Worm (Caenorhabditis elegans): ENCODE data around the gene F49F1.5.
"Not testable (repeated sequence)": the region's sequence is repeated elsewhere in the genome, so short reads cannot be mapped to it uniquely, and the experiment has no call there.

The F49F1.5 gene

DNA sequence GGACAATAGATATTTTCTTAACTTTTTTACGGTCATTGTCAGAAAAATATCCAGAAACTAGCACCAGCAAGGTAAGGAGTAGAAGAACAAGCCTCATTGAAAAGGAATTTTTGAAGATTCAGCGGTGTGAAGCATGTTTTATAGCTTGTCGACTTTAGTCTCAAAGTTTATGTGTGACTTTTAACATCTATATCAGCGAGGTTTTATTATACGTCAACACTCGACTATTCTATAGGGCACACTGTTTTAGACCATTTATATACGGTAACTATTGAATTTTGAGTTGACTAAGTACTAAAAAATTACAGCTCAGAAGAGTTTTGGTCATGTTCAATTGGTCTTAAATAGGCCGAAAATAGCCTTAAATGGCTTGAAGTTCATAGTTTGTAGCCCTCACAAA lies 21.1 kb upstream of the F49F1.5 start, which contains the start of gene F49F1.11:
Gene F49F1.11 (minus strand): TSS at position 101 of the 400 bp plus-strand sequence.
- no peak for TF ChIP-seq ref-1 (GFP tag; conservative IDR thresholded peaks at IDR 0.05)
- no peak for TF ChIP-seq flt-1 (GFP tag; IDR thresholded peaks at IDR 0.05)
- no peak for TF ChIP-seq tab-1 (GFP tag; IDR thresholded peaks at IDR 0.05)
- TF ChIP-seq cog-1 (tag; optimal IDR thresholded peaks at IDR 0.05): no peak
- TF ChIP-seq T22C8.4 (GFP tag; IDR thresholded peaks at IDR 0.05): no peak
- no peak for TF ChIP-seq ztf-29 (GFP tag; IDR thresholded peaks at IDR 0.05)
- TF ChIP-seq med-1 (GFP tag; optimal IDR thresholded peaks at IDR 0.05; ENCODE audit: insufficient read depth): no peak
- no peak for TF ChIP-seq klf-2 (GFP tag; conservative IDR thresholded peaks at IDR 0.05)
- TF ChIP-seq ztf-23 (GFP tag; IDR thresholded peaks at IDR 0.05): no peak

ce11 chrIV:4140265-4140664 lies 20.1 kb upstream of the F49F1.5 start, which contains the start of gene F49F1.18:
Gene F49F1.18, minus strand, starts transcription at chrIV:4140365.
- TF ChIP-seq tab-1 (GFP tag; IDR thresholded peaks at IDR 0.05) (no peak), T22C8.4 (GFP tag; IDR thresholded peaks at IDR 0.05) (no peak), klf-2 (GFP tag; conservative IDR thresholded peaks at IDR 0.05) (no peak), flt-1 (GFP tag; IDR thresholded peaks at IDR 0.05) (no peak), ztf-23 (GFP tag; IDR thresholded peaks at IDR 0.05) (no peak), med-1 (GFP tag; optimal IDR thresholded peaks at IDR 0.05; ENCODE audit: insufficient read depth) (no peak), ztf-29 (GFP tag; IDR thresholded peaks at IDR 0.05) (no peak), cog-1 (tag; optimal IDR thresholded peaks at IDR 0.05) (no peak), ref-1 (GFP tag; conservative IDR thresholded peaks at IDR 0.05) (no peak)

DNA sequence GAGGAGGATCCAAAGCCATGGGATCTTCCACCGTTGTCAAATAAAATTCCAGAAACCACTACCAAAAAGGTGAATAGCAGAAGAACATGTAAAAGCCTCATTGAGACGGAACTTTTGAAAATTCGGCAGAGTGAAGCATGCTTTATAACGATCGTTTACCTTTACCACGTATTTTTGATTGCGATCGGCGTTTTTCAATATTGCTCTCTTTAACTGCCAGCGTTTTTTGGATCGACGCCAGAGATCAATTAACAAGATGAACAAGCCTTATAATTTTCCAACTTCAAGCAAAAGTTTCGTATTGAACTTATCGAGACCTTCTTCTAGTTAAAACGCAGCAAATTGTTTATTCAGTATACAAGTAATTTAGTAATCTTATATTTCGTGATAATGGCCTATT lies 18.8 kb upstream of the F49F1.5 start, which contains the start of gene F49F1.10:
Gene F49F1.10 (minus strand): TSS at position 101 of the 400 bp plus-strand sequence.
- TF ChIP-seq ref-1 (GFP tag; conservative IDR thresholded peaks at IDR 0.05): no peak
- no peak for TF ChIP-seq klf-2 (GFP tag; conservative IDR thresholded peaks at IDR 0.05)

DNA sequence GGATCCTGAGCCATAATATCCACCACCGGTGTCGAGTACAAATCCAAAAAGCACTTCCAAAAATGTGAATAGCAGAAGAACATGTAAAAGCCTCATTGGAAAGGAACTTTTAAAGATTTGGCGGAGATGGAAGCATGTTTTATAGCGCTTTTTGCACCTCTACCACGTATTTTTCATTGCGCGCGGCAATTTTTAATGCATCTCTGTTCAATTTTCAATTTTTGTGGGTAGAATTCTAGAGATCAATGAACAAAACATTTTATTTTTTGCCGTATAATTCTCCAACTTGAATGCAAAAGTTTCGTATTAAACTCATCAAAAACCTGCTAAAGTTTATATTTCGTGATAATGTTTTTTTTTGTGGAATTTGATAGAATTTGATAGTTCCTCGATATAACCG lies 17.3 kb upstream of the F49F1.5 start, which contains the start of gene F49F1.9:
Gene F49F1.9 (minus strand): TSS at position 101 of the 400 bp plus-strand sequence.
- TF ChIP-seq ztf-23 (GFP tag; IDR thresholded peaks at IDR 0.05): no peak
- no peak for TF ChIP-seq med-1 (GFP tag; optimal IDR thresholded peaks at IDR 0.05; ENCODE audit: insufficient read depth)
- no peak for TF ChIP-seq cog-1 (tag; optimal IDR thresholded peaks at IDR 0.05)
- TF ChIP-seq ztf-29 (GFP tag; IDR thresholded peaks at IDR 0.05): no peak
- TF ChIP-seq ref-1 (GFP tag; conservative IDR thresholded peaks at IDR 0.05): no peak
- no peak for TF ChIP-seq T22C8.4 (GFP tag; IDR thresholded peaks at IDR 0.05)
- no peak for TF ChIP-seq tab-1 (GFP tag; IDR thresholded peaks at IDR 0.05)
- TF ChIP-seq flt-1 (GFP tag; IDR thresholded peaks at IDR 0.05): no peak
- no peak for TF ChIP-seq klf-2 (GFP tag; conservative IDR thresholded peaks at IDR 0.05)

ce11 chrIV:4135744-4136143 lies 15.5 kb upstream of the F49F1.5 start, which contains the start of gene F49F1.17:
Gene F49F1.17, minus strand, starts transcription at chrIV:4135844.
- TF ChIP-seq med-1 (GFP tag; optimal IDR thresholded peaks at IDR 0.05; ENCODE audit: insufficient read depth) (no peak), flt-1 (GFP tag; IDR thresholded peaks at IDR 0.05) (no peak), ref-1 (GFP tag; conservative IDR thresholded peaks at IDR 0.05) (no peak), klf-2 (GFP tag; conservative IDR thresholded peaks at IDR 0.05) (no peak), T22C8.4 (GFP tag; IDR thresholded peaks at IDR 0.05) (no peak), cog-1 (tag; optimal IDR thresholded peaks at IDR 0.05) (no peak), tab-1 (GFP tag; IDR thresholded peaks at IDR 0.05) (no peak), ztf-29 (GFP tag; IDR thresholded peaks at IDR 0.05) (no peak), ztf-23 (GFP tag; IDR thresholded peaks at IDR 0.05) (no peak)

ce11 chrIV:4125657-4126056 lies 5.4 kb upstream of the F49F1.5 start, which contains the start of gene F49F1.7:
Gene F49F1.7, minus strand, starts transcription at chrIV:4125757.
- TF ChIP-seq ref-1 (GFP tag; conservative IDR thresholded peaks at IDR 0.05); T22C8.4 (GFP tag; IDR thresholded peaks at IDR 0.05); klf-2 (GFP tag; conservative IDR thresholded peaks at IDR 0.05): not testable (repeated sequence)

ce11 chrIV:4123083-4123482 lies 2.9 kb upstream of the F49F1.5 start, which contains the start of gene mul-1:
Gene mul-1, minus strand, starts transcription at chrIV:4123166.
- no peak for TF ChIP-seq ref-1 (GFP tag; conservative IDR thresholded peaks at IDR 0.05)
- no peak for TF ChIP-seq tab-1 (GFP tag; IDR thresholded peaks at IDR 0.05)
- no peak for TF ChIP-seq ztf-29 (GFP tag; IDR thresholded peaks at IDR 0.05)
- TF ChIP-seq ztf-23 (GFP tag; IDR thresholded peaks at IDR 0.05): no peak
- no peak for TF ChIP-seq cog-1 (tag; optimal IDR thresholded peaks at IDR 0.05)
- TF ChIP-seq flt-1 (GFP tag; IDR thresholded peaks at IDR 0.05): no peak
- TF ChIP-seq klf-2 (GFP tag; conservative IDR thresholded peaks at IDR 0.05): no peak
- no peak for TF ChIP-seq T22C8.4 (GFP tag; IDR thresholded peaks at IDR 0.05)
- no peak for TF ChIP-seq med-1 (GFP tag; optimal IDR thresholded peaks at IDR 0.05; ENCODE audit: insufficient read depth)

DNA sequence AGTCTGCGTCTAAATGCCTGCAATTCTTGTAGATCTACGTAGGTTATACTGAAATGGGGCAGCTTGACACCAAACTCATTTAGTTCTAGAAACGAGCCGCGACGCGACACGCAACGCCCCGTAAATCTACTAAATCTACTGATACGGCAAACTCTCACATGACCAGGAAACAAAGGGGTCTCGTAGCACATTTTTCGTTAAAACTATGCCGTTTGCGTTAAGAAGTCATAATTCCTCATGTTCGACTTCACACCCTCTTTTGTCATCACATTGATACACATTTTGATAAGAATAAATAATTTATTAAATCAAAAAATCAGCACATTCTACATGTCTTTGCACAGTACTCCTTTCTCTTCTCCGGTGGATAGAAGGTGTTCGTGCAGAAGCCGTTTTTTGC lies 840 bp upstream of the F49F1.5 start:
- TF ChIP-seq cog-1 (tag; optimal IDR thresholded peaks at IDR 0.05) (no peak), ztf-29 (GFP tag; IDR thresholded peaks at IDR 0.05) (no peak), med-1 (GFP tag; optimal IDR thresholded peaks at IDR 0.05; ENCODE audit: insufficient read depth) (no peak), tab-1 (GFP tag; IDR thresholded peaks at IDR 0.05) (no peak), ztf-23 (GFP tag; IDR thresholded peaks at IDR 0.05) (no peak)

ce11 chrIV:4117432-4117831 lies 2.8 kb downstream of the F49F1.5 start, which contains the start of gene drd-50:
Gene drd-50, plus strand, starts transcription at chrIV:4117732.
- TF ChIP-seq cog-1 (tag; optimal IDR thresholded peaks at IDR 0.05) (no peak), flt-1 (GFP tag; IDR thresholded peaks at IDR 0.05) (no peak), ref-1 (GFP tag; conservative IDR thresholded peaks at IDR 0.05) (no peak), ztf-23 (GFP tag; IDR thresholded peaks at IDR 0.05) (no peak), klf-2 (GFP tag; conservative IDR thresholded peaks at IDR 0.05) (no peak), T22C8.4 (GFP tag; IDR thresholded peaks at IDR 0.05) (no peak), med-1 (GFP tag; optimal IDR thresholded peaks at IDR 0.05; ENCODE audit: insufficient read depth) (no peak), tab-1 (GFP tag; IDR thresholded peaks at IDR 0.05) (no peak), ztf-29 (GFP tag; IDR thresholded peaks at IDR 0.05) (no peak)

- TF ChIP-seq ref-1 (GFP tag; conservative IDR thresholded peaks at IDR 0.05) (no peak), T22C8.4 (GFP tag; IDR thresholded peaks at IDR 0.05) (no peak), klf-2 (GFP tag; conservative IDR thresholded peaks at IDR 0.05) (no peak), tab-1 (GFP tag; IDR thresholded peaks at IDR 0.05) (no peak), ztf-29 (GFP tag; IDR thresholded peaks at IDR 0.05) (no peak), ztf-23 (GFP tag; IDR thresholded peaks at IDR 0.05) (no peak), med-1 (GFP tag; optimal IDR thresholded peaks at IDR 0.05; ENCODE audit: insufficient read depth) (no peak), flt-1 (GFP tag; IDR thresholded peaks at IDR 0.05) (no peak), cog-1 (tag; optimal IDR thresholded peaks at IDR 0.05) (no peak)
Measured at ce11 chrIV:4115634-4116033, 4.6 kb downstream of the F49F1.5 start, which contains the start of the genes F49F1.4 and F49F1.2. Gene F49F1.4, minus strand, starts transcription at chrIV:4115734. Gene F49F1.2, plus strand, starts transcription at chrIV:4115943.
